Fruit fly (Drosophila melanogaster) S2 (cell line): Measurements from ENCODE around the gene CG12009.

ENCODE experiments used
- CG8478 ChIP-seq: fragments of >200 bp; optimal IDR thresholded peaks from 2 replicates; lab custom pipeline; 2018
- CTCF ChIP-seq, 2 experiments: fragments of >200 bp; optimal IDR thresholded peaks; 2 replicates each; lab custom pipeline; 2018

DNA sequence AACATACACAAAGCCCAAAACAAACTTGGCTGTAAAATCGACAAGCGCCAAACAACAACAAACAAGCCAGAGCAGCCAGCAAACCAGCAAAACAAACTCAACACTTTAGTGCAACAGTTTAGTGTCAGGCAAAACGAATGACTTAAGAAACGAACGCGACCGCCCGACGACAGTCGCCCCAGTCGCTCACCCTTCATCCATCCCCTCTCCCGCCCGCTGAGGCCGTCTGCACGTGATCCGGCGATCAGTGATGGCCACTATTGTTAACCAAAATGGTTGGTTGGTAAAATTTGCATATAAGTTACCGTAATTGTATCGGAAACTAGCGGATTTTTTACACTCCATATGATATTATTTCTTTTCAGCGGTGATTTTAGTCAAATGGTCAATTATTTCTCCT lies 37.6 kb upstream of the CG12009 start:
- TF ChIP-seq CTCF (optimal IDR thresholded peaks at IDR 0.05; lab: Kevin White, UChicago) (no peak), CG8478 (lab: Kevin White, UChicago) (no peak)
